Worm (Caenorhabditis elegans) whole organism, mixed stage, embryonic: ENCODE data around the gene nlp-32.

Experiments used
- M03D4.4 ChIP-seq: sonication (generic microtip); optimal IDR thresholded peaks from 2 replicates; lab custom pipeline; 2017; ENCODE audit warnings: mild to moderate bottlenecking, missing genetic modification characterization, missing compliant biosample characterization
- bed-3 ChIP-seq: fragments of 200-800 bp; sonication (Bioruptor generic); optimal IDR thresholded peaks from 3 replicates; lab custom pipeline; 2018; ENCODE audit warnings: mild to moderate bottlenecking, missing genetic modification characterization, moderate library complexity, missing compliant biosample characterization
- blmp-1 ChIP-seq: fragments of 150-350 bp; optimal IDR thresholded peaks from 2 replicates; lab custom pipeline; 2014; ENCODE audit warnings: missing biosample characterization, missing genetic modification characterization
- ceh-39 ChIP-seq: fragments of 150-350 bp; optimal IDR thresholded peaks from 2 replicates; lab custom pipeline; 2014; ENCODE audit warnings: missing biosample characterization, missing genetic modification characterization
- ceh-43 ChIP-seq: fragments of 200-800 bp; sonication (Bioruptor generic); optimal IDR thresholded peaks from 2 replicates; lab custom pipeline; 2018; ENCODE audit warnings: mild to moderate bottlenecking, missing genetic modification characterization, moderate library complexity, missing compliant biosample characterization
- ceh-83 ChIP-seq: fragments of 200-800 bp; sonication (Bioruptor generic); optimal IDR thresholded peaks from 2 replicates; lab custom pipeline; 2018; ENCODE audit warnings: mild to moderate bottlenecking, missing genetic modification characterization, missing compliant biosample characterization
- cnd-1 ChIP-seq: fragments of 200-800 bp; sonication (Bioruptor generic); optimal IDR thresholded peaks from 2 replicates; lab custom pipeline; 2018; ENCODE audit warnings: mild to moderate bottlenecking, missing genetic modification characterization, missing compliant biosample characterization
- drap-1 ChIP-seq: fragments of 200-800 bp; sonication (Bioruptor generic); optimal IDR thresholded peaks from 3 replicates; lab custom pipeline; 2018; ENCODE audit warnings: mild to moderate bottlenecking, missing genetic modification characterization, missing compliant biosample characterization
- elt-1 ChIP-seq: sonication (generic microtip); optimal IDR thresholded peaks from 2 replicates; lab custom pipeline; 2017; ENCODE audit warnings: missing genetic modification characterization, mild to moderate bottlenecking, missing compliant biosample characterization, antibody characterized with exemption, moderate library complexity, borderline replicate concordance; ENCODE audit not compliant: insufficient read depth
- elt-3 ChIP-seq: fragments of 150-350 bp; optimal IDR thresholded peaks from 2 replicates; lab custom pipeline; 2014; ENCODE audit warnings: missing biosample characterization, missing genetic modification characterization
- flh-1 ChIP-seq: fragments of 200-800 bp; sonication (Bioruptor generic); optimal IDR thresholded peaks from 2 replicates; lab custom pipeline; 2018; ENCODE audit warnings: mild to moderate bottlenecking, missing genetic modification characterization, moderate library complexity, missing compliant biosample characterization
- ham-2 ChIP-seq: fragments of 200-800 bp; sonication (Bioruptor generic); optimal IDR thresholded peaks from 2 replicates; lab custom pipeline; 2018; ENCODE audit warnings: mild to moderate bottlenecking, missing genetic modification characterization, missing compliant biosample characterization
- hlh-1 ChIP-seq: fragments of 150-350 bp; optimal IDR thresholded peaks from 2 replicates; lab custom pipeline; 2014; ENCODE audit warnings: missing biosample characterization, missing genetic modification reagents, missing genetic modification characterization
- lin-13 ChIP-seq: fragments of 150-350 bp; optimal IDR thresholded peaks from 2 replicates; lab custom pipeline; 2014; ENCODE audit warnings: missing biosample characterization, missing genetic modification characterization
- lin-32 ChIP-seq: fragments of 200-800 bp; sonication (Bioruptor generic); optimal IDR thresholded peaks from 2 replicates; lab custom pipeline; 2018; ENCODE audit warnings: mild to moderate bottlenecking, missing genetic modification characterization, missing compliant biosample characterization
- lsy-2 ChIP-seq: fragments of 150-350 bp; optimal IDR thresholded peaks from 2 replicates; lab custom pipeline; 2014; ENCODE audit warnings: missing biosample characterization, missing genetic modification characterization
- mab-5 ChIP-seq: fragments of 150-350 bp; optimal IDR thresholded peaks from 2 replicates; lab custom pipeline; 2014; ENCODE audit warnings: missing biosample characterization, missing genetic modification characterization
- mep-1 ChIP-seq: fragments of 150-350 bp; optimal IDR thresholded peaks from 2 replicates; lab custom pipeline; 2017; ENCODE audit warnings: missing biosample characterization, missing genetic modification reagents, missing genetic modification characterization, inconsistent platforms
- mls-2 ChIP-seq: sonication (generic microtip); optimal IDR thresholded peaks from 2 replicates; lab custom pipeline; 2016; ENCODE audit warnings: mild to moderate bottlenecking, missing genetic modification characterization, moderate library complexity, missing compliant biosample characterization
- nhr-12 ChIP-seq: fragments of 150-350 bp; optimal IDR thresholded peaks from 2 replicates; lab custom pipeline; 2014; ENCODE audit warnings: missing biosample characterization, missing genetic modification characterization
- nhr-2 ChIP-seq: fragments of 150-350 bp; optimal IDR thresholded peaks from 2 replicates; lab custom pipeline; 2014; ENCODE audit warnings: missing biosample characterization, missing genetic modification characterization
- nhr-237 ChIP-seq: fragments of 150-350 bp; optimal IDR thresholded peaks from 2 replicates; lab custom pipeline; 2014; ENCODE audit warnings: missing biosample characterization, missing genetic modification characterization
- nhr-28 ChIP-seq: fragments of 150-350 bp; optimal IDR thresholded peaks from 2 replicates; lab custom pipeline; 2014; ENCODE audit warnings: missing biosample characterization, missing genetic modification characterization
- nhr-76 ChIP-seq: sonication (generic microtip); optimal IDR thresholded peaks from 2 replicates; lab custom pipeline; 2017; ENCODE audit warnings: missing biosample characterization, missing genetic modification characterization
- pha-4 ChIP-seq: fragments of 150-350 bp; optimal IDR thresholded peaks from 2 replicates; lab custom pipeline; 2018; ENCODE audit warnings: missing biosample characterization, missing genetic modification reagents, missing genetic modification characterization
- sem-2 ChIP-seq: fragments of 200-800 bp; sonication (Bioruptor generic); optimal IDR thresholded peaks from 2 replicates; lab custom pipeline; 2018; ENCODE audit warnings: mild to moderate bottlenecking, missing genetic modification characterization, missing compliant biosample characterization
- snpc-4 ChIP-seq: fragments of 150-350 bp; optimal IDR thresholded peaks from 2 replicates; lab custom pipeline; 2014; ENCODE audit warnings: missing biosample characterization, missing genetic modification characterization
- sptf-1 ChIP-seq: sonication (generic microtip); optimal IDR thresholded peaks from 2 replicates; lab custom pipeline; 2017; ENCODE audit warnings: mild to moderate bottlenecking, missing genetic modification characterization, moderate library complexity, missing compliant biosample characterization
- tbx-8 ChIP-seq: fragments of 200-800 bp; sonication (Bioruptor generic); optimal IDR thresholded peaks from 2 replicates; lab custom pipeline; 2018; ENCODE audit warnings: mild to moderate bottlenecking, missing genetic modification characterization, moderate library complexity, missing compliant biosample characterization
- unc-120 ChIP-seq: sonication (generic microtip); optimal IDR thresholded peaks from 2 replicates; lab custom pipeline; 2017; ENCODE audit warnings: missing genetic modification characterization, missing compliant biosample characterization; ENCODE audit not compliant: poor library complexity, severe bottlenecking
- unc-39 ChIP-seq: fragments of 150-350 bp; optimal IDR thresholded peaks from 2 replicates; lab custom pipeline; 2014; ENCODE audit warnings: missing biosample characterization, missing genetic modification characterization
- zip-8 ChIP-seq: fragments of 150-350 bp; optimal IDR thresholded peaks from 2 replicates; lab custom pipeline; 2014; ENCODE audit warnings: missing biosample characterization, missing genetic modification characterization
- ztf-11 ChIP-seq: fragments of 150-350 bp; optimal IDR thresholded peaks from 2 replicates; lab custom pipeline; 2014; ENCODE audit warnings: missing biosample characterization, missing genetic modification characterization

Gene nlp-32

ce11 chrIII:486077-486597, at the start of gene nlp-32:
Gene nlp-32, minus strand, starts transcription at chrIII:486547.
- TF ChIP-seq M03D4.4 (tag; lab: Kevin White, UChicago) (no peak), blmp-1 (tag; lab: Kevin White, UChicago) (no peak), hlh-1 (no peak), lsy-2 (tag; lab: Kevin White, UChicago) (no peak), mab-5 (tag; lab: Kevin White, UChicago) (no peak), nhr-76 (tag; lab: Kevin White, UChicago) (no peak), tbx-8 (GFP tag; lab: Kevin White, UChicago) (no peak), snpc-4 (no peak), mls-2 (tag; lab: Kevin White, UChicago) (no peak), nhr-12 (tag; lab: Kevin White, UChicago) (no peak), sptf-1 (tag; lab: Kevin White, UChicago) (no peak), nhr-28 (tag; lab: Kevin White, UChicago) (no peak), zip-8 (no peak), nhr-237 (tag; lab: Kevin White, UChicago) (no peak), ztf-11 (tag; lab: Kevin White, UChicago) (no peak), flh-1 (GFP tag; lab: Kevin White, UChicago) (no peak), cnd-1 (no peak), bed-3 (GFP tag; lab: Kevin White, UChicago) (no peak)

ce11 chrIII:535266-536107, 49.1 kb upstream of the nlp-32 start:
- TF ChIP-seq mep-1 (tag; lab: Kevin White, UChicago), result peak; percentile 7
- no peak for TF ChIP-seq pha-4 (tag; lab: Kevin White, UChicago)
- TF ChIP-seq nhr-12 (tag; lab: Kevin White, UChicago), result no peak
- TF ChIP-seq mab-5 (tag; lab: Kevin White, UChicago), result no peak
- peak; percentile 82 for TF ChIP-seq cnd-1
- peak; percentile 44 for TF ChIP-seq bed-3 (GFP tag; lab: Kevin White, UChicago)
- TF ChIP-seq ceh-43 (GFP tag; lab: Kevin White, UChicago), result peak; percentile 61
- TF ChIP-seq ham-2 (GFP tag; lab: Kevin White, UChicago), result peak; percentile 50
- TF ChIP-seq sem-2, result peak; percentile 68
- no peak for TF ChIP-seq blmp-1 (tag; lab: Kevin White, UChicago)
- peak; percentile 69 for TF ChIP-seq ceh-83 (GFP tag; lab: Kevin White, UChicago)
- peak; percentile 85 for TF ChIP-seq mls-2 (tag; lab: Kevin White, UChicago)
- TF ChIP-seq elt-3, result no peak
- TF ChIP-seq zip-8, result no peak
- TF ChIP-seq drap-1, result peak; percentile 63
- TF ChIP-seq nhr-28 (tag; lab: Kevin White, UChicago), result no peak
- TF ChIP-seq M03D4.4 (tag; lab: Kevin White, UChicago), result peak; percentile 85
- peak; percentile 49 for TF ChIP-seq unc-120
- TF ChIP-seq unc-39, result no peak
- TF ChIP-seq elt-1 (tag; lab: Kevin White, UChicago), result no peak
- TF ChIP-seq nhr-237 (tag; lab: Kevin White, UChicago), result no peak
- peak; percentile 90 for TF ChIP-seq sptf-1 (tag; lab: Kevin White, UChicago)
- no peak for TF ChIP-seq lin-13 (tag; lab: Kevin White, UChicago)
- TF ChIP-seq ceh-39 (tag; lab: Kevin White, UChicago), result peak; percentile 78
- TF ChIP-seq lsy-2 (tag; lab: Kevin White, UChicago), result no peak
- TF ChIP-seq tbx-8 (GFP tag; lab: Kevin White, UChicago), result peak; percentile 55
- no peak for TF ChIP-seq ztf-11 (tag; lab: Kevin White, UChicago)
- no peak for TF ChIP-seq nhr-2 (tag; lab: Kevin White, UChicago)
- peak; percentile 48 for TF ChIP-seq flh-1 (GFP tag; lab: Kevin White, UChicago)
- peak; percentile 61 for TF ChIP-seq lin-32 (GFP tag; lab: Kevin White, UChicago)
- no peak for TF ChIP-seq nhr-76 (tag; lab: Kevin White, UChicago)

ce11 chrIII:532152-532551, 45.8 kb upstream of the nlp-32 start:
- TF ChIP-seq blmp-1 (tag; lab: Kevin White, UChicago), result no peak
- TF ChIP-seq nhr-76 (tag; lab: Kevin White, UChicago), result no peak
- no peak for TF ChIP-seq snpc-4
- TF ChIP-seq, all 35 proteins: peak for 0
